Fruit fly (Drosophila melanogaster) whole organism, prepupa: Measurements from ENCODE around the gene ND-B14.5A.

Source experiments
- Blimp-1 ChIP-seq: fragments of 200-800 bp; sonication (Bioruptor generic); optimal IDR thresholded peaks from 3 replicates; lab custom pipeline; 2017; ENCODE audit warnings: missing biosample characterization, missing genetic modification characterization, mild to moderate bottlenecking, moderate library complexity, missing genetic modification reagents
- CG10631 ChIP-seq: fragments of 200-800 bp; sonication (Bioruptor generic); optimal IDR thresholded peaks from 2 replicates; lab custom pipeline; 2016; ENCODE audit warnings: missing biosample characterization, missing genetic modification characterization
- CG10669 ChIP-seq: fragments of 200-800 bp; sonication (Bioruptor generic); optimal IDR thresholded peaks from 3 replicates; lab custom pipeline; 2018; ENCODE audit warnings: missing biosample characterization, mild to moderate bottlenecking, missing genetic modification characterization, moderate library complexity
- CG11762 ChIP-seq: fragments of 200-800 bp; sonication (Bioruptor generic); optimal IDR thresholded peaks from 3 replicates; lab custom pipeline; 2016; ENCODE audit warnings: missing biosample characterization, missing genetic modification characterization; ENCODE audit not compliant: insufficient read depth
- CG15336 ChIP-seq: fragments of 200-800 bp; sonication (Bioruptor generic); IDR thresholded peaks from 2 replicates; pipeline ENCODE4 v1.3.6; 2022; ENCODE audit warnings: missing biosample characterization, missing genetic modification characterization
- CG1621 ChIP-seq: fragments of 200-800 bp; sonication (Bioruptor generic); optimal IDR thresholded peaks from 3 replicates; lab custom pipeline; 2018; ENCODE audit warnings: missing biosample characterization, mild to moderate bottlenecking, missing genetic modification characterization
- CG3032 ChIP-seq: fragments of 200-800 bp; optimal IDR thresholded peaks from 2 replicates; lab custom pipeline; 2019; ENCODE audit warnings: missing biosample characterization, mild to moderate bottlenecking, missing genetic modification characterization, moderate library complexity
- CG31627 ChIP-seq: fragments of 200-800 bp; sonication (Bioruptor generic); optimal IDR thresholded peaks from 3 replicates; lab custom pipeline; 2016; ENCODE audit warnings: missing biosample characterization, missing genetic modification characterization
- CG32006 ChIP-seq: fragments of 200-800 bp; sonication (Bioruptor generic); optimal IDR thresholded peaks from 3 replicates; lab custom pipeline; 2017; ENCODE audit warnings: missing biosample characterization, mild to moderate bottlenecking, missing genetic modification characterization
- CG4318 ChIP-seq: fragments of 200-800 bp; sonication (Bioruptor generic); optimal IDR thresholded peaks from 3 replicates; lab custom pipeline; 2017; ENCODE audit warnings: missing biosample characterization, mild to moderate bottlenecking, missing genetic modification characterization
- CG6163 ChIP-seq: fragments of 200-800 bp; sonication (Bioruptor generic); IDR thresholded peaks from 3 replicates; pipeline ENCODE4 v1.3.6; 2022; ENCODE audit warnings: missing biosample characterization, missing genetic modification characterization
- CG6792 ChIP-seq: fragments of 200-800 bp; sonication (Bioruptor generic); optimal IDR thresholded peaks from 3 replicates; lab custom pipeline; 2016; ENCODE audit warnings: missing biosample characterization, missing genetic modification characterization
- CG6808 ChIP-seq: fragments of 200-800 bp; sonication (Bioruptor generic); optimal IDR thresholded peaks from 3 replicates; lab custom pipeline; 2017; ENCODE audit warnings: missing biosample characterization, missing genetic modification characterization, mild to moderate bottlenecking, moderate library complexity, missing genetic modification reagents
- CG6854 ChIP-seq: fragments of 200-800 bp; sonication (Bioruptor generic); optimal IDR thresholded peaks from 2 replicates; lab custom pipeline; 2017; ENCODE audit warnings: missing biosample characterization, mild to moderate bottlenecking, missing genetic modification characterization
- CG7368 ChIP-seq: fragments of 200-800 bp; sonication (Bioruptor generic); optimal IDR thresholded peaks from 3 replicates; lab custom pipeline; 2016; ENCODE audit warnings: missing biosample characterization, missing genetic modification characterization
- CG8119 ChIP-seq: fragments of 200-800 bp; sonication (Bioruptor generic); IDR thresholded peaks from 3 replicates; pipeline ENCODE4 v1.3.6; 2022; ENCODE audit warnings: missing biosample characterization, missing genetic modification characterization
- CG8319 ChIP-seq: fragments of 200-800 bp; sonication (Bioruptor generic); optimal IDR thresholded peaks from 3 replicates; lab custom pipeline; 2016; ENCODE audit warnings: missing biosample characterization, missing genetic modification characterization
- CG8632 ChIP-seq: fragments of 200-800 bp; sonication (Bioruptor generic); optimal IDR thresholded peaks from 3 replicates; lab custom pipeline; 2016; ENCODE audit warnings: missing biosample characterization, missing genetic modification characterization
- CG9139 ChIP-seq: fragments of 200-800 bp; sonication (Bioruptor generic); optimal IDR thresholded peaks from 3 replicates; lab custom pipeline; 2017; ENCODE audit warnings: missing biosample characterization, mild to moderate bottlenecking, missing genetic modification characterization
- Eip75B ChIP-seq: fragments of 200-800 bp; sonication (Bioruptor generic); optimal IDR thresholded peaks from 3 replicates; lab custom pipeline; 2016; ENCODE audit warnings: missing biosample characterization, missing genetic modification characterization
- Eip93F ChIP-seq: fragments of 200-800 bp; sonication (Bioruptor generic); optimal IDR thresholded peaks from 2 replicates; lab custom pipeline; 2016; ENCODE audit warnings: missing biosample characterization, mild to moderate bottlenecking, missing genetic modification characterization
- Ets96B ChIP-seq: fragments of 200-800 bp; optimal IDR thresholded peaks from 2 replicates; lab custom pipeline; 2019; ENCODE audit warnings: missing biosample characterization, mild to moderate bottlenecking, missing genetic modification characterization, moderate library complexity
- Gug ChIP-seq: fragments of 200-800 bp; sonication (Bioruptor generic); IDR thresholded peaks from 2 replicates; pipeline ENCODE4 v1.3.6; 2022; ENCODE audit warnings: missing biosample characterization, missing genetic modification characterization
- Hr38 ChIP-seq: sonication (Bioruptor generic); optimal IDR thresholded peaks from 2 replicates; lab custom pipeline; 2016; ENCODE audit warnings: missing biosample characterization, missing genetic modification characterization
- Hr39 ChIP-seq: fragments of 200-800 bp; sonication (Bioruptor generic); optimal IDR thresholded peaks from 2 replicates; lab custom pipeline; 2016; ENCODE audit warnings: missing biosample characterization, missing genetic modification characterization
- Hr4 ChIP-seq: fragments of 200-800 bp; sonication (Bioruptor generic); optimal IDR thresholded peaks from 3 replicates; lab custom pipeline; 2016; ENCODE audit warnings: missing biosample characterization, missing genetic modification characterization
- Lpt ChIP-seq: fragments of 200-800 bp; sonication (Bioruptor generic); optimal IDR thresholded peaks from 3 replicates; lab custom pipeline; 2016; ENCODE audit warnings: missing biosample characterization, missing genetic modification characterization
- Met ChIP-seq: fragments of 200-800 bp; sonication (Bioruptor generic); optimal IDR thresholded peaks from 3 replicates; lab custom pipeline; 2016; ENCODE audit warnings: missing biosample characterization, missing genetic modification characterization
- OdsH ChIP-seq: fragments of 200-800 bp; sonication (Bioruptor generic); optimal IDR thresholded peaks from 3 replicates; lab custom pipeline; 2016; ENCODE audit warnings: missing biosample characterization, missing genetic modification characterization
- Smox ChIP-seq: fragments of 200-800 bp; sonication (Bioruptor generic); optimal IDR thresholded peaks from 3 replicates; lab custom pipeline; 2016; ENCODE audit warnings: missing biosample characterization, missing genetic modification characterization
- Sox102F ChIP-seq: fragments of 200-800 bp; sonication (Bioruptor generic); optimal IDR thresholded peaks from 2 replicates; lab custom pipeline; 2016; ENCODE audit warnings: missing biosample characterization, mild to moderate bottlenecking, missing genetic modification characterization
- Sox14 ChIP-seq: fragments of 200-800 bp; sonication (Bioruptor generic); optimal IDR thresholded peaks from 3 replicates; lab custom pipeline; 2016; ENCODE audit warnings: missing biosample characterization, missing genetic modification characterization
- Sox15 ChIP-seq: fragments of 200-800 bp; sonication (Bioruptor generic); optimal IDR thresholded peaks from 3 replicates; lab custom pipeline; 2016; ENCODE audit warnings: missing biosample characterization, missing genetic modification characterization
- achi ChIP-seq: fragments of 200-800 bp; sonication (Bioruptor generic); optimal IDR thresholded peaks from 3 replicates; lab custom pipeline; 2016; ENCODE audit warnings: missing biosample characterization, missing genetic modification characterization
- acj6 ChIP-seq: fragments of 200-800 bp; sonication (Bioruptor generic); optimal IDR thresholded peaks from 3 replicates; lab custom pipeline; 2016; ENCODE audit warnings: missing biosample characterization, missing genetic modification characterization
- cyc ChIP-seq: fragments of 200-800 bp; sonication (Bioruptor generic); optimal IDR thresholded peaks from 3 replicates; lab custom pipeline; 2016; ENCODE audit warnings: missing biosample characterization, missing genetic modification characterization
- dac ChIP-seq: fragments of 200-800 bp; sonication (Bioruptor generic); optimal IDR thresholded peaks from 2 replicates; lab custom pipeline; 2017; ENCODE audit warnings: missing biosample characterization, mild to moderate bottlenecking, missing genetic modification characterization
- dsx ChIP-seq: fragments of 200-800 bp; optimal IDR thresholded peaks from 3 replicates; lab custom pipeline; 2019; ENCODE audit warnings: missing biosample characterization, mild to moderate bottlenecking, missing genetic modification characterization, moderate library complexity; ENCODE audit not compliant: poor library complexity, severe bottlenecking
- esn ChIP-seq: fragments of 200-800 bp; sonication (Bioruptor generic); optimal IDR thresholded peaks from 2 replicates; lab custom pipeline; 2016; ENCODE audit warnings: missing biosample characterization, mild to moderate bottlenecking, missing genetic modification characterization, moderate library complexity
- fd85E ChIP-seq: fragments of 200-800 bp; sonication (Bioruptor generic); optimal IDR thresholded peaks from 3 replicates; lab custom pipeline; 2016; ENCODE audit warnings: missing biosample characterization, missing genetic modification characterization
- fkh ChIP-seq: fragments of 200-800 bp; sonication (Bioruptor generic); optimal IDR thresholded peaks from 3 replicates; lab custom pipeline; 2017; ENCODE audit warnings: missing biosample characterization, mild to moderate bottlenecking, missing genetic modification characterization, moderate library complexity
- lz ChIP-seq: fragments of 200-800 bp; sonication (Bioruptor generic); optimal IDR thresholded peaks from 3 replicates; lab custom pipeline; 2016; ENCODE audit warnings: missing biosample characterization, missing genetic modification characterization
- pdm3 ChIP-seq: fragments of 200-800 bp; sonication (Bioruptor generic); optimal IDR thresholded peaks from 3 replicates; lab custom pipeline; 2016; ENCODE audit warnings: missing biosample characterization, missing genetic modification characterization
- salr ChIP-seq, 2 experiments: fragments of 200-800 bp; sonication (Bioruptor generic); optimal IDR thresholded peaks; 3 replicates each; lab custom pipeline; 2016 to 2018; ENCODE audit warnings: missing biosample characterization in 2 of 2, missing genetic modification characterization in 2 of 2, mild to moderate bottlenecking in 1 of 2
- spab ChIP-seq: fragments of 200-800 bp; sonication (Bioruptor generic); optimal IDR thresholded peaks from 2 replicates; lab custom pipeline; 2017; ENCODE audit warnings: missing biosample characterization, mild to moderate bottlenecking, missing genetic modification characterization, missing genetic modification reagents
- svp ChIP-seq: fragments of 200-800 bp; sonication (Bioruptor generic); peaks from one replicate; lab custom pipeline; 2016; ENCODE audit warnings: missing biosample characterization, missing genetic modification characterization
- topi ChIP-seq: fragments of 200-800 bp; sonication (Bioruptor generic); optimal IDR thresholded peaks from 3 replicates; lab custom pipeline; 2016; ENCODE audit warnings: missing biosample characterization, missing genetic modification characterization
- vri ChIP-seq: fragments of 200-800 bp; sonication (Bioruptor generic); optimal IDR thresholded peaks from 3 replicates; lab custom pipeline; 2016; ENCODE audit warnings: missing biosample characterization, mild to moderate bottlenecking, missing genetic modification characterization

ND-B14.5A gene

DNA sequence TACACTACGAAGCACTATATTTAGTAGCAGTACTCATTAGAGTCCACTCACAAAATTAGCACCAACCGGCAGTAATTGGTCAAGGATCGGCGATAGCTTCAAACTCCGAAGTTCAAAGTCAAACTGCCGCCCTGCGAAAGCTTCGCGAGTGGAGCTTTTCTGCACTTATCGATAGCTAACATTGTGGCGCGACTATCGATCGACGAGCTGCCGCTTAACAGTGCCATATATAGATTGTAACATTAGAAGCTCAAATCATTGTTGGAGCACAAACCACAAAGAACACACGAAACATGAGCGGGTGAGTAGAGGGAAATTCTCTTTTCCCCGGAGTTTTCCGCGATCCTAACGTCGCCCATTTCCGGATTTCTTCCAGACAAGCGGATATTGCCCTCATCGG, 27.2 kb upstream of the ND-B14.5A start, which contains the start of gene Pgd (continued):
- peak; percentile 59 for TF ChIP-seq dsx (GFP tag; lab: Kevin White, UChicago)
- no peak for TF ChIP-seq spab (GFP tag; lab: Kevin White, UChicago)
- TF ChIP-seq CG4318 (GFP tag; lab: Kevin White, UChicago): no peak

DNA sequence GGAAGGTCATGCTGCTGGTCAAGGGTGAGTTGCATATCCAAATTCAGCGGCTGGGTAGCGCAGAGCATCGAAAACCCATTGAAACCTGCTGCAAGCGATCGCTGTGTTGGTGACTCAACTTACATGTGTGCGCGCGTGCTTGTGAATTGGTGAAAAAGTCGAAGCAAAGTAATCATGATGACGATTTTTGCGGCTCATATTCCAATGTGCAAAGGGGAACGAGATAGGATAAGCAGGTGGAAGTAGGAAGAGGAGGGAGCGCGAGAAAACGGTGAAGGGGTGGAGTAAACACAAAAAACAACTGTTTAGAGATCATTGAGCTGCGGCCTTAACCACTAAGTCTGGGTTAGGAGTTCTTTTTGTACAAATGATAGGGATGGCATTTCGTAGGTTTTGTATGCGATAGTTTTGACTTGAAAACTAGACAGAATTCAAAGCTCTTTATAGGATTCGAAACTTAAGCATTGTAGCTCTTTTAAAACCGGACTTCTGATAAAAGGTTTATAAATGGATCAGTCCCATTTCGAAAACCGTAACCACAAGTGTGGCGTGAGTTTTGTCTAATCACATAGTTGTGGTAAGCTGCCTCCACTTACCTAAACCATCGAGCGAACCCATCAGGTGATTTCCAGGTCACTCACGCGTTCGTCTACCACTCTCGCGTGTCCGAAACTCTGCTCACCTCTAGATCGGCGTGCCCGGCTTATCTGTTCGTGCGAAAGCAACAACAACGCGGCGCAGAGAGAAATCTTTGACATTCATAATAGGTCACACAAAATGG, 26.4 kb upstream of the ND-B14.5A start:
- TF ChIP-seq dac (GFP tag; lab: Kevin White, UChicago) (peak; percentile 48), vri (GFP tag; lab: Kevin White, UChicago) (peak; percentile 40), svp (GFP tag; lab: Kevin White, UChicago) (peak; percentile 90), CG7368 (GFP tag; lab: Kevin White, UChicago) (peak; percentile 45), Smox (GFP tag; lab: Kevin White, UChicago) (peak; percentile 66), CG6792 (GFP tag; lab: Kevin White, UChicago) (peak; percentile 52), CG31627 (GFP tag; lab: Kevin White, UChicago) (peak; percentile 65), Ets96B (tag; lab: Kevin White, UChicago) (peak; percentile 30), CG11762 (peak; percentile 39), CG6163 (GFP tag; lab: Robert Waterston, UW) (no peak), topi (GFP tag; lab: Kevin White, UChicago) (peak; percentile 67), CG10631 (peak; percentile 47), Eip93F (GFP tag; lab: Kevin White, UChicago) (no peak), Met (peak; percentile 64), CG4318 (GFP tag; lab: Kevin White, UChicago) (peak; percentile 52), lz (GFP tag; lab: Kevin White, UChicago) (peak; percentile 73), Hr39 (GFP tag; lab: Kevin White, UChicago) (peak; percentile 78), cyc (GFP tag; lab: Kevin White, UChicago) (peak; percentile 65), Gug (GFP tag; lab: Robert Waterston, UW) (peak; percentile 49; the same call in 1 of the 2 replicates), CG32006 (GFP tag; lab: Kevin White, UChicago) (peak; percentile 67), Sox102F (GFP tag; lab: Kevin White, UChicago) (peak; percentile 65), CG15336 (GFP tag; lab: Robert Waterston, UW) (peak; percentile 62), Blimp-1 (GFP tag; lab: Kevin White, UChicago) (no peak), Sox15 (peak; percentile 41), pdm3 (peak; percentile 62), CG6854 (no peak), OdsH (GFP tag; lab: Kevin White, UChicago) (peak; percentile 59), CG9139 (GFP tag; lab: Kevin White, UChicago) (no peak), achi (GFP tag; lab: Kevin White, UChicago) (peak; percentile 37), Eip75B (GFP tag; lab: Kevin White, UChicago) (peak; percentile 66), CG3032 (tag; lab: Kevin White, UChicago) (peak; percentile 52), spab (GFP tag; lab: Kevin White, UChicago) (peak; percentile 4), fd85E (GFP tag; lab: Kevin White, UChicago) (no peak), Sox14 (GFP tag; lab: Kevin White, UChicago) (peak; percentile 47), CG8632 (GFP tag; lab: Kevin White, UChicago) (peak; percentile 9), acj6 (peak; percentile 62), CG8319 (GFP tag; lab: Kevin White, UChicago) (peak; percentile 54), Lpt (GFP tag; lab: Kevin White, UChicago) (no peak), esn (GFP tag; lab: Kevin White, UChicago) (peak; percentile 76), CG10669 (GFP tag; lab: Kevin White, UChicago) (peak; percentile 12), Hr38 (GFP tag; lab: Kevin White, UChicago) (no peak), salr (GFP tag; optimal IDR thresholded peaks at IDR 0.05; lab: Kevin White, UChicago) (peak in 1 of 2 experiments; percentile 47), CG8119 (GFP tag; lab: Robert Waterston, UW) (peak; percentile 60), fkh (GFP tag; lab: Kevin White, UChicago) (peak; percentile 5), CG6808 (GFP tag; lab: Kevin White, UChicago) (peak; percentile 32), Hr4 (GFP tag; lab: Kevin White, UChicago) (peak; percentile 52), CG1621 (tag; lab: Kevin White, UChicago) (peak; percentile 2)
